Worm (Caenorhabditis elegans) whole organism, young adult: Measurements from ENCODE around the gene str-60.
A peak's percentile ranks its signal among the peaks of the same experiment; 100 is the strongest.

Experiments used
- B0336.3 ChIP-seq: fragments of 200-800 bp; sonication (Bioruptor generic); IDR thresholded peaks from 2 replicates; pipeline ENCODE4 v1.3.6; 2022; ENCODE audit warnings: missing genetic modification characterization, missing compliant biosample characterization
- C17E4.6 ChIP-seq: fragments of 200-800 bp; sonication (Bioruptor generic); IDR thresholded peaks from 2 replicates; pipeline ENCODE4 v1.3.6; 2022; ENCODE audit warnings: missing genetic modification reagents, missing genetic modification characterization, missing compliant biosample characterization
- D2030.7 ChIP-seq: fragments of 200-800 bp; sonication (Bioruptor generic); IDR thresholded peaks from 2 replicates; pipeline ENCODE4 v1.3.6; 2022; ENCODE audit warnings: missing genetic modification reagents, missing genetic modification characterization, missing compliant biosample characterization
- F23B12.7 ChIP-seq: sonication (generic microtip); optimal IDR thresholded peaks from 2 replicates; lab custom pipeline; 2017; ENCODE audit warnings: missing genetic modification characterization, mild to moderate bottlenecking, missing compliant biosample characterization, antibody characterized with exemption, moderate library complexity; ENCODE audit not compliant: insufficient read depth
- F52B5.7 ChIP-seq: sonication (generic microtip); optimal IDR thresholded peaks from 2 replicates; lab custom pipeline; 2016; ENCODE audit warnings: mild to moderate bottlenecking, missing genetic modification characterization, missing compliant biosample characterization
- Y53F4B.3 ChIP-seq: fragments of 200-800 bp; sonication (Bioruptor generic); IDR thresholded peaks from 2 replicates; pipeline ENCODE4 v1.3.6; 2022; ENCODE audit warnings: missing genetic modification reagents, missing genetic modification characterization, missing compliant biosample characterization
- Y53G8AR.9 ChIP-seq: fragments of 200-800 bp; sonication (Bioruptor generic); conservative IDR thresholded peaks from 2 replicates; pipeline ENCODE4 v1.3.6; 2022; ENCODE audit warnings: missing genetic modification reagents, missing genetic modification characterization, missing compliant biosample characterization
- Y67H2A.10 ChIP-seq: fragments of 200-800 bp; sonication (Bioruptor generic); conservative IDR thresholded peaks from 2 replicates; pipeline ENCODE4 v1.3.6; 2022; ENCODE audit warnings: missing genetic modification reagents, missing genetic modification characterization, missing compliant biosample characterization
- Y79H2A.3 ChIP-seq: fragments of 200-800 bp; sonication (Bioruptor generic); conservative IDR thresholded peaks from 2 replicates; pipeline ENCODE4 v1.3.6; 2022; ENCODE audit warnings: missing genetic modification reagents, missing genetic modification characterization, missing compliant biosample characterization
- ZK185.1 ChIP-seq: sonication (generic microtip); optimal IDR thresholded peaks from 2 replicates; lab custom pipeline; 2016; ENCODE audit warnings: mild to moderate bottlenecking, missing genetic modification characterization, missing compliant biosample characterization; ENCODE audit not compliant: poor library complexity, severe bottlenecking
- aptf-2 ChIP-seq: fragments of 200-800 bp; sonication (Bioruptor generic); conservative IDR thresholded peaks from 2 replicates; pipeline ENCODE4 v1.3.6; 2022; ENCODE audit warnings: missing genetic modification reagents, missing genetic modification characterization, missing compliant biosample characterization
- atf-7 ChIP-seq: sonication (generic microtip); optimal IDR thresholded peaks from 2 replicates; lab custom pipeline; 2017; ENCODE audit warnings: mild to moderate bottlenecking, missing genetic modification characterization, missing compliant biosample characterization
- attf-5 ChIP-seq: fragments of 200-800 bp; sonication (Bioruptor generic); optimal IDR thresholded peaks from 2 replicates; lab custom pipeline; 2018; ENCODE audit warnings: mild to moderate bottlenecking, missing genetic modification characterization, missing compliant biosample characterization
- bed-2 ChIP-seq: fragments of 200-800 bp; sonication (Bioruptor generic); IDR thresholded peaks from 2 replicates; pipeline ENCODE4 v1.3.6; 2022; ENCODE audit warnings: missing genetic modification reagents, missing genetic modification characterization, missing compliant biosample characterization
- cebp-2 ChIP-seq: fragments of 200-800 bp; sonication (Bioruptor generic); IDR thresholded peaks from 2 replicates; pipeline ENCODE4 v1.3.6; 2022; ENCODE audit warnings: missing genetic modification characterization, missing compliant biosample characterization
- ceh-40 ChIP-seq: fragments of 200-800 bp; sonication (Bioruptor generic); IDR thresholded peaks from 2 replicates; pipeline ENCODE4 v1.3.6; 2022; ENCODE audit warnings: missing genetic modification characterization, missing compliant biosample characterization
- ceh-58 ChIP-seq: fragments of 200-800 bp; sonication (Bioruptor generic); IDR thresholded peaks from 2 replicates; pipeline ENCODE4 v1.3.6; 2022; ENCODE audit warnings: missing genetic modification characterization, missing compliant biosample characterization
- ceh-79 ChIP-seq: sonication (generic microtip); optimal IDR thresholded peaks from 2 replicates; lab custom pipeline; 2017; ENCODE audit warnings: mild to moderate bottlenecking, missing genetic modification characterization, missing compliant biosample characterization
- die-1 ChIP-seq: sonication (generic microtip); optimal IDR thresholded peaks from 2 replicates; lab custom pipeline; 2016; ENCODE audit warnings: missing genotype, mild to moderate bottlenecking, missing genetic modification characterization, missing compliant biosample characterization
- dpff-1 ChIP-seq: sonication (generic microtip); optimal IDR thresholded peaks from 2 replicates; lab custom pipeline; 2017; ENCODE audit warnings: mild to moderate bottlenecking, missing genetic modification characterization, missing compliant biosample characterization
- egl-44 ChIP-seq: fragments of 200-800 bp; sonication (Bioruptor generic); IDR thresholded peaks from 2 replicates; pipeline ENCODE4 v1.3.6; 2022; ENCODE audit warnings: missing genetic modification reagents, missing genetic modification characterization, missing compliant biosample characterization
- egrh-3 ChIP-seq: fragments of 200-800 bp; sonication (Bioruptor generic); IDR thresholded peaks from 2 replicates; pipeline ENCODE4 v1.3.6; 2022; ENCODE audit warnings: missing genetic modification reagents, missing genetic modification characterization, missing compliant biosample characterization
- ekl-4 ChIP-seq: fragments of 200-800 bp; sonication (Bioruptor generic); IDR thresholded peaks from 2 replicates; pipeline ENCODE4 v1.3.6; 2022; ENCODE audit warnings: missing genetic modification reagents, missing genetic modification characterization, missing compliant biosample characterization
- fkh-3 ChIP-seq: sonication (generic microtip); optimal IDR thresholded peaks from 2 replicates; lab custom pipeline; 2016; ENCODE audit warnings: mild to moderate bottlenecking, missing genetic modification characterization, missing compliant biosample characterization
- gei-17 ChIP-seq: fragments of 200-800 bp; sonication (Bioruptor generic); optimal IDR thresholded peaks from 2 replicates; lab custom pipeline; 2018; ENCODE audit warnings: mild to moderate bottlenecking, missing genetic modification characterization, missing compliant biosample characterization
- him-1 ChIP-seq: sonication (generic microtip); optimal IDR thresholded peaks from 2 replicates; lab custom pipeline; 2016; ENCODE audit warnings: missing genotype, missing genetic modification reagents, missing genetic modification characterization, missing compliant biosample characterization
- hlh-12 ChIP-seq: sonication (generic microtip); optimal IDR thresholded peaks from 2 replicates; lab custom pipeline; 2016; ENCODE audit warnings: missing genetic modification characterization, missing compliant biosample characterization
- hmg-1.2 ChIP-seq: fragments of 200-800 bp; sonication (Bioruptor generic); IDR thresholded peaks from 2 replicates; pipeline ENCODE4 v1.3.6; 2022; ENCODE audit warnings: missing genetic modification reagents, missing genetic modification characterization, missing compliant biosample characterization
- hsf-1 ChIP-seq: fragments of 200-800 bp; sonication (Bioruptor generic); IDR thresholded peaks from 2 replicates; pipeline ENCODE4 v1.3.6; 2022; ENCODE audit warnings: missing genetic modification reagents, missing genetic modification characterization, missing compliant biosample characterization
- let-607 ChIP-seq, 2 experiments: fragments of 200-800 bp in 1 of 2; sonication (Bioruptor generic) in 1 of 2; sonication (generic microtip) in 1 of 2; optimal IDR thresholded peaks; 2 replicates each; lab custom pipeline; 2016 to 2018; ENCODE audit warnings: mild to moderate bottlenecking in 2 of 2, missing compliant biosample characterization in 2 of 2, missing genetic modification characterization in 2 of 2, moderate library complexity in 2 of 2, missing genotype in 1 of 2
- lin-35 ChIP-seq, 3 experiments: fragments of 150-350 bp in 2 of 3; sonication (generic microtip) in 1 of 3; optimal IDR thresholded peaks; 2 replicates each; lab custom pipeline; 2014 to 2018; ENCODE audit warnings: missing biosample characterization in 3 of 3, missing genetic modification characterization in 3 of 3, missing genetic modification reagents in 3 of 3
- lin-40 ChIP-seq: sonication (generic microtip); optimal IDR thresholded peaks from 2 replicates; lab custom pipeline; 2016; ENCODE audit warnings: missing genetic modification characterization, mild to moderate bottlenecking, missing compliant biosample characterization, missing genotype, missing genetic modification reagents
- madf-10 ChIP-seq: sonication (generic microtip); optimal IDR thresholded peaks from 2 replicates; lab custom pipeline; 2016; ENCODE audit warnings: mild to moderate bottlenecking, missing genetic modification characterization, missing compliant biosample characterization
- madf-8 ChIP-seq: fragments of 200-800 bp; sonication (Bioruptor generic); conservative IDR thresholded peaks from 2 replicates; pipeline ENCODE4 v1.3.6; 2022; ENCODE audit warnings: missing genetic modification reagents, missing genetic modification characterization, missing compliant biosample characterization
- mes-4 ChIP-seq: sonication (generic microtip); optimal IDR thresholded peaks from 2 replicates; lab custom pipeline; 2016; ENCODE audit warnings: missing genotype, missing genetic modification characterization, missing compliant biosample characterization
- nfya-1 ChIP-seq: sonication (generic microtip); optimal IDR thresholded peaks from 2 replicates; lab custom pipeline; 2017; ENCODE audit warnings: antibody characterized with exemption, missing compliant biosample characterization, missing genetic modification characterization, borderline replicate concordance; ENCODE audit not compliant: insufficient read depth
- nfya-2 ChIP-seq: fragments of 200-800 bp; sonication (Bioruptor generic); IDR thresholded peaks from 2 replicates; pipeline ENCODE4 v1.3.6; 2022; ENCODE audit warnings: missing genetic modification reagents, missing genetic modification characterization, missing compliant biosample characterization
- nfyb-1 ChIP-seq: fragments of 200-800 bp; sonication (Bioruptor generic); IDR thresholded peaks from 2 replicates; pipeline ENCODE4 v1.3.6; 2022; ENCODE audit warnings: missing genetic modification reagents, missing genetic modification characterization, missing compliant biosample characterization
- nhr-80 ChIP-seq: sonication (generic microtip); optimal IDR thresholded peaks from 2 replicates; lab custom pipeline; 2016; ENCODE audit warnings: missing genetic modification characterization, missing compliant biosample characterization
- nhr-90 ChIP-seq: sonication (generic microtip); optimal IDR thresholded peaks from 2 replicates; lab custom pipeline; 2016; ENCODE audit warnings: missing genotype, mild to moderate bottlenecking, missing genetic modification characterization, missing compliant biosample characterization
- pbrm-1 ChIP-seq: fragments of 200-800 bp; sonication (Bioruptor generic); IDR thresholded peaks from 2 replicates; pipeline ENCODE4 v1.3.6; 2022; ENCODE audit warnings: missing genetic modification reagents, missing genetic modification characterization, missing compliant biosample characterization
- snpc-1.1 ChIP-seq: sonication (generic microtip); optimal IDR thresholded peaks from 2 replicates; lab custom pipeline; 2017; ENCODE audit warnings: missing genetic modification characterization, mild to moderate bottlenecking, missing compliant biosample characterization, antibody characterized with exemption, moderate library complexity, missing genotype, missing genetic modification reagents; ENCODE audit not compliant: insufficient read depth
- tbp1 ChIP-seq: fragments of 200-800 bp; sonication (Bioruptor generic); optimal IDR thresholded peaks from 2 replicates; lab custom pipeline; 2018; ENCODE audit warnings: mild to moderate bottlenecking, missing genetic modification characterization, missing compliant biosample characterization
- xnd-1 ChIP-seq: sonication (generic microtip); optimal IDR thresholded peaks from 2 replicates; lab custom pipeline; 2016; ENCODE audit warnings: missing genotype, missing genetic modification reagents, missing genetic modification characterization, missing compliant biosample characterization
- zim-3 ChIP-seq: sonication (generic microtip); optimal IDR thresholded peaks from 2 replicates; lab custom pipeline; 2017; ENCODE audit warnings: mild to moderate bottlenecking, missing genetic modification characterization, moderate library complexity, missing compliant biosample characterization
- ztf-3 ChIP-seq: fragments of 200-800 bp; sonication (Bioruptor generic); optimal IDR thresholded peaks from 2 replicates; lab custom pipeline; 2018; ENCODE audit warnings: mild to moderate bottlenecking, missing genetic modification characterization, missing compliant biosample characterization

Gene str-60

DNA sequence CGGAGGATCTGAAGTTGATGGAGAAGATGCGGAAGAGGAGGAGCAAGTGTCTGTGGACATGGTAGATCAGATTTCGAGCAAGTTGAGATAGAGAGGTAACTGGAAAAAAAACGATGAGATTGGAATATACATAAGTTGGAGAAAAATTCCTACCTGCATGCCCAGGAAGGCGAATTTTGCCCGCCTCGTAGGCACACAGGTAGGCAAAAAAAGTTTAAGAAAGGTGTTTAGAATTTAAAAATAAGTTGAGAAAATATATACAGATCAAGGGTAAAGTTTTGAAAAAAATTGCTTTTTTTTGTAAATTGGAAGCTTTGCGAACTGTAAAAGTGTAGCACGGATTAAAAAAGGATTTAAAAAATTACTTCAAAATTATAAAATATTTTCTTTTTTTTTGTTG lies 18.3 kb upstream of the str-60 start, which contains the start of gene nhr-84:
Gene nhr-84, minus strand, starts transcription at position 101 of the 400 bp plus-strand sequence.
- no peak for TF ChIP-seq ceh-79
- no peak for TF ChIP-seq xnd-1 (tag; lab: Kevin White, UChicago)
- no peak for TF ChIP-seq fkh-3 (tag; lab: Kevin White, UChicago)
- TF ChIP-seq madf-8 (GFP tag; lab: Robert Waterston, UW), result no peak
- no peak for TF ChIP-seq pbrm-1
- no peak for TF ChIP-seq Y53G8AR.9 (GFP tag; lab: Robert Waterston, UW)
- no peak for TF ChIP-seq Y67H2A.10 (GFP tag; lab: Robert Waterston, UW)
- TF ChIP-seq die-1 (tag; lab: Kevin White, UChicago), result no peak
- no peak for TF ChIP-seq gei-17 (GFP tag; lab: Kevin White, UChicago)
- TF ChIP-seq C17E4.6, result no peak
- no peak for TF ChIP-seq egrh-3 (GFP tag; lab: Robert Waterston, UW)
- TF ChIP-seq ceh-58 (GFP tag; lab: Robert Waterston, UW), result no peak
- no peak for TF ChIP-seq bed-2

DNA sequence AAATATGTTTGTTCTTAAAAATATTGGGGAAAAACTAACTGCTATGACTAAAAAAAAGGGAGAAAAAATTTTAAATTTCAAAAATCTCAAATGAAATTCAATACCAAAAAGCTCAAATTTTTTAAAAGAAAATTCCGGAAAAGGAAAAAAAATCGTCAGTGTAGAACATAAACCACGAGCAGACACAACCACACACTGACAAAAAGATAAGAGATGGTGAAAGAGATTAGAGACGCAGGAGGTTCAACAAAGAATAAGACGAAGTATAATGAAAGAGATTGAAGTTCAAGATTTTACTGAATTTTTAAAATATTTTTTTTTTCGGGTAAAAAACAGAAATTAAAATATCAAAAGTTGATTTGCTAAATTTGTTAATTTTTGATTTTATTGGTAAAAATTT lies 17.8 kb upstream of the str-60 start:
- TF ChIP-seq nhr-90 (tag; lab: Kevin White, UChicago), result no peak
- no peak for TF ChIP-seq F52B5.7 (tag; lab: Kevin White, UChicago)
- no peak for TF ChIP-seq F23B12.7 (tag; lab: Kevin White, UChicago)
- no peak for TF ChIP-seq ekl-4 (GFP tag; lab: Robert Waterston, UW)
- no peak for TF ChIP-seq D2030.7 (GFP tag; lab: Robert Waterston, UW)
- TF ChIP-seq madf-10, result no peak
- no peak for TF ChIP-seq egrh-3 (GFP tag; lab: Robert Waterston, UW)
- no peak for TF ChIP-seq zim-3 (tag; lab: Kevin White, UChicago)
- TF ChIP-seq nfya-1, result no peak
- no peak for TF ChIP-seq Y67H2A.10 (GFP tag; lab: Robert Waterston, UW)
- TF ChIP-seq hsf-1 (GFP tag; lab: Robert Waterston, UW), result no peak
- no peak for TF ChIP-seq atf-7 (tag; lab: Kevin White, UChicago)
- no peak for TF ChIP-seq dpff-1
- TF ChIP-seq snpc-1.1 (tag; lab: Kevin White, UChicago), result no peak
- TF ChIP-seq him-1 (tag; lab: Kevin White, UChicago), result no peak
- no peak for TF ChIP-seq ceh-40 (GFP tag; lab: Robert Waterston, UW)
- no peak for TF ChIP-seq B0336.3 (GFP tag; lab: Robert Waterston, UW)
- TF ChIP-seq Y53F4B.3, result no peak
- no peak for TF ChIP-seq nfya-2 (GFP tag; lab: Robert Waterston, UW)

DNA sequence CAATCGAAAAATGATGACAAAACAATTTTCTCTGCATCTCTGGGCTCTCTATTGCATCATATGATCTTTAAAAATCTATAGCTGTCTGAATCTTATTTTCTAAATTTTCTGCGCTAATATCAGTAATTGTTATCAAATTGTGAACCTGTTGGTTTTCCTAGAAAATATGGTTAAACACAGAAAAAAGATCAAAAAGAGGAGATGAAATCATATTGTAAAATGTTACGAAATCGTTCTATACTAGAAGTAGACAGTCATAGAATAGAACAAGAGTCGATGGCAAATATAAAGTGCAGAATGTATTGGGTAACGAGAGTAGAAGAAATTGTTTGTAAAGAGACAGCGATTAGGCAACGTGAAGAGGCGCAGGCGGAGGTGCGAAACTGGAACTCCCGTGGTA lies 17.1 kb upstream of the str-60 start:
- TF ChIP-seq ZK185.1 (no peak), egl-44 (no peak), xnd-1 (tag; lab: Kevin White, UChicago) (no peak), F52B5.7 (tag; lab: Kevin White, UChicago) (no peak), die-1 (tag; lab: Kevin White, UChicago) (no peak), him-1 (tag; lab: Kevin White, UChicago) (no peak), mes-4 (tag; lab: Kevin White, UChicago) (no peak), cebp-2 (GFP tag; lab: Robert Waterston, UW) (no peak), pbrm-1 (no peak), attf-5 (GFP tag; lab: Kevin White, UChicago) (peak; percentile 77), tbp1 (GFP tag; lab: Kevin White, UChicago) (no peak), hmg-1.2 (GFP tag; lab: Robert Waterston, UW) (peak; percentile 62; the same call in 1 of the 2 replicates), nhr-80 (tag; lab: Kevin White, UChicago) (peak; percentile 70), D2030.7 (GFP tag; lab: Robert Waterston, UW) (no peak), Y79H2A.3 (GFP tag; lab: Robert Waterston, UW) (no peak), aptf-2 (GFP tag; lab: Robert Waterston, UW) (no peak), ztf-3 (GFP tag; lab: Kevin White, UChicago) (no peak), nfyb-1 (GFP tag; lab: Robert Waterston, UW) (peak; percentile 60; the same call in 1 of the 2 replicates), hlh-12 (no peak), lin-35 (GFP tag; optimal IDR thresholded peaks at IDR 0.05; lab: Kevin White, UChicago) (no peak), lin-40 (tag; lab: Kevin White, UChicago) (no peak), let-607 (tag; optimal IDR thresholded peaks at IDR 0.05; lab: Kevin White, UChicago) (no peak), zim-3 (tag; lab: Kevin White, UChicago) (no peak)
